Fruit fly (Drosophila melanogaster): ENCODE measurements around the gene Rab5.

DNA sequence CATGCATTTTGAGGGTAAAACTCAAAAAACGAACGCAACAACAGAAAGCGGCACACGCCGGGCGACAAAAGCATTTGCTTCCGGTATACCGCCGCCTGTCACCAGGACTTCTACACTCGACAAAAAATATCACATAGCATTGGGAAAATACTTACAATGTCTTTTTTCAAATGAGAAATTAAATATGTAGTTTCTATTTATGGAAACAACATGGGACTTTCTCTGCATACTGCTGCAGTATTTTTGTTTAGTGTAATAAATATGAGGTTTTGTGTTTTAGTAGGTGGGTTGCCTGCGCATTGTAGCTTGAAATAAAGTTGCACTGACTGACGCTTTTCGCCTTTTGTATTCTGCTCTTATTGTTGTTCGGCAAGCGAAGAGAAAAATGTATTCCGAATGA lies 32.0 kb upstream of the Rab5 start:
- TF ChIP-seq CTCF (optimal IDR thresholded peaks at IDR 0.05) (no peak), CG8478 (optimal IDR thresholded peaks at IDR 0.05) (no peak)
